Worm (Caenorhabditis elegans) whole organism, L3 larva: Measurements from ENCODE around the gene pitr-4.

Experiments
- R02D3.7 ChIP-seq: fragments of 150-350 bp; optimal IDR thresholded peaks from 2 replicates; lab custom pipeline; 2014; ENCODE audit warnings: missing biosample characterization, missing genetic modification characterization
- ZK546.5 ChIP-seq: sonication (generic microtip); optimal IDR thresholded peaks from 2 replicates; lab custom pipeline; 2017; ENCODE audit warnings: missing biosample characterization, missing genetic modification characterization
- aly-2 ChIP-seq: fragments of 150-350 bp; optimal IDR thresholded peaks from 2 replicates; lab custom pipeline; 2014; ENCODE audit warnings: missing biosample characterization, missing genetic modification characterization
- ceh-16 ChIP-seq: sonication (generic microtip); optimal IDR thresholded peaks from 2 replicates; lab custom pipeline; 2017; ENCODE audit warnings: missing biosample characterization, missing genetic modification characterization
- ceh-82 ChIP-seq: fragments of 150-350 bp; optimal IDR thresholded peaks from 2 replicates; lab custom pipeline; 2014; ENCODE audit warnings: missing biosample characterization, missing genetic modification characterization
- ceh-9 ChIP-seq: sonication (generic microtip); optimal IDR thresholded peaks from 2 replicates; lab custom pipeline; 2018; ENCODE audit warnings: missing biosample characterization, missing genetic modification characterization
- daf-12 ChIP-seq: fragments of 150-350 bp; optimal IDR thresholded peaks from 2 replicates; lab custom pipeline; 2014; ENCODE audit warnings: missing biosample characterization, missing genetic modification reagents, missing genetic modification characterization
- egl-27 ChIP-seq: sonication (generic microtip); optimal IDR thresholded peaks from 4 replicates; lab custom pipeline; 2017; ENCODE audit warnings: missing biosample characterization, missing genetic modification reagents, missing genetic modification characterization
- egl-5 ChIP-seq: fragments of 150-350 bp; optimal IDR thresholded peaks from 2 replicates; lab custom pipeline; 2017; ENCODE audit warnings: missing biosample characterization, missing genetic modification reagents, missing genetic modification characterization, inconsistent platforms
- elt-1 ChIP-seq: fragments of 150-350 bp; optimal IDR thresholded peaks from 2 replicates; lab custom pipeline; 2014; ENCODE audit warnings: missing biosample characterization, missing genetic modification characterization
- elt-2 ChIP-seq: sonication (generic microtip); optimal IDR thresholded peaks from 2 replicates; lab custom pipeline; 2016; ENCODE audit warnings: missing genetic modification reagents, mild to moderate bottlenecking, missing genetic modification characterization, missing compliant biosample characterization
- elt-3 ChIP-seq, 3 experiments: fragments of 150-350 bp in 1 of 3; sonication (generic microtip) in 2 of 3; optimal IDR thresholded peaks; 2 replicates in 2 of 3; 4 replicates in 1 of 3; lab custom pipeline; 2014 to 2017; ENCODE audit warnings: missing biosample characterization in 3 of 3, missing genetic modification characterization in 3 of 3
- eor-1 ChIP-seq, 2 experiments: fragments of 150-350 bp; optimal IDR thresholded peaks; 2 replicates each; lab custom pipeline; 2014 to 2018; ENCODE audit warnings: missing biosample characterization in 2 of 2, missing genetic modification characterization in 2 of 2
- fkh-10 ChIP-seq: sonication (generic microtip); optimal IDR thresholded peaks from 2 replicates; lab custom pipeline; 2017; ENCODE audit warnings: missing biosample characterization, missing genetic modification reagents, missing genetic modification characterization
- fkh-2 ChIP-seq: fragments of 150-350 bp; optimal IDR thresholded peaks from 2 replicates; lab custom pipeline; 2014; ENCODE audit warnings: missing biosample characterization, missing genetic modification reagents, missing genetic modification characterization
- fos-1 ChIP-seq: fragments of 150-350 bp; optimal IDR thresholded peaks from 2 replicates; lab custom pipeline; 2014; ENCODE audit warnings: missing biosample characterization, missing genetic modification characterization
- hmg-11 ChIP-seq: sonication (generic microtip); optimal IDR thresholded peaks from 2 replicates; lab custom pipeline; 2016; ENCODE audit warnings: missing genetic modification characterization, missing compliant biosample characterization
- lin-39 ChIP-seq: fragments of 150-350 bp; optimal IDR thresholded peaks from 2 replicates; lab custom pipeline; 2018; ENCODE audit warnings: missing biosample characterization, missing genetic modification reagents, missing genetic modification characterization
- lsy-12 ChIP-seq: sonication (generic microtip); optimal IDR thresholded peaks from 2 replicates; lab custom pipeline; 2016; ENCODE audit warnings: mild to moderate bottlenecking, missing genetic modification characterization, missing compliant biosample characterization
- mdl-1 ChIP-seq: fragments of 150-350 bp; optimal IDR thresholded peaks from 2 replicates; lab custom pipeline; 2014; ENCODE audit warnings: missing biosample characterization, missing genetic modification characterization
- mml-1 ChIP-seq: fragments of 150-350 bp; sonication (generic microtip); optimal IDR thresholded peaks from 3 replicates; lab custom pipeline; 2014; ENCODE audit warnings: missing biosample characterization, missing genetic modification characterization
- nfya-1 ChIP-seq: sonication (generic microtip); optimal IDR thresholded peaks from 2 replicates; lab custom pipeline; 2017; ENCODE audit warnings: missing genetic modification characterization, mild to moderate bottlenecking, missing compliant biosample characterization, antibody characterized with exemption, moderate library complexity; ENCODE audit not compliant: insufficient read depth
- nhr-11 ChIP-seq: fragments of 150-350 bp; optimal IDR thresholded peaks from 2 replicates; lab custom pipeline; 2014; ENCODE audit warnings: missing biosample characterization, missing genetic modification characterization
- nhr-12 ChIP-seq: fragments of 150-350 bp; optimal IDR thresholded peaks from 2 replicates; lab custom pipeline; 2014; ENCODE audit warnings: missing biosample characterization, missing genetic modification characterization
- nhr-237 ChIP-seq: fragments of 150-350 bp; optimal IDR thresholded peaks from 2 replicates; lab custom pipeline; 2014; ENCODE audit warnings: missing biosample characterization, missing genetic modification characterization
- nhr-28 ChIP-seq: fragments of 150-350 bp; optimal IDR thresholded peaks from 2 replicates; lab custom pipeline; 2014; ENCODE audit warnings: missing biosample characterization, missing genetic modification characterization
- nhr-43 ChIP-seq: sonication (generic microtip); optimal IDR thresholded peaks from 2 replicates; lab custom pipeline; 2016; ENCODE audit warnings: mild to moderate bottlenecking, missing genetic modification characterization, missing compliant biosample characterization; ENCODE audit not compliant: poor library complexity, severe bottlenecking
- nhr-67 ChIP-seq: fragments of 150-350 bp; optimal IDR thresholded peaks from 2 replicates; lab custom pipeline; 2014; ENCODE audit warnings: missing biosample characterization, missing genetic modification characterization
- nhr-76 ChIP-seq: fragments of 150-350 bp; sonication (generic microtip); optimal IDR thresholded peaks from 5 replicates; lab custom pipeline; 2014; ENCODE audit warnings: missing biosample characterization, missing genetic modification characterization
- nhr-77 ChIP-seq: fragments of 150-350 bp; optimal IDR thresholded peaks from 2 replicates; lab custom pipeline; 2014; ENCODE audit warnings: missing biosample characterization, missing genetic modification characterization
- pqm-1 ChIP-seq: fragments of 150-350 bp; optimal IDR thresholded peaks from 2 replicates; lab custom pipeline; 2017; ENCODE audit warnings: missing biosample characterization, missing genetic modification characterization, inconsistent platforms
- sea-2 ChIP-seq: fragments of 150-350 bp; sonication (generic microtip); optimal IDR thresholded peaks from 4 replicates; lab custom pipeline; 2014; ENCODE audit warnings: missing biosample characterization, missing genetic modification reagents, missing genetic modification characterization
- snpc-4 ChIP-seq: fragments of 150-350 bp; optimal IDR thresholded peaks from 2 replicates; lab custom pipeline; 2014; ENCODE audit warnings: missing biosample characterization, missing genetic modification characterization
- unc-39 ChIP-seq: sonication (generic microtip); optimal IDR thresholded peaks from 4 replicates; lab custom pipeline; 2017; ENCODE audit warnings: missing biosample characterization, missing genetic modification characterization
- zag-1 ChIP-seq: fragments of 150-350 bp; optimal IDR thresholded peaks from 2 replicates; lab custom pipeline; 2014; ENCODE audit warnings: missing biosample characterization, missing genetic modification characterization
- ztf-4 ChIP-seq: fragments of 150-350 bp; optimal IDR thresholded peaks from 2 replicates; lab custom pipeline; 2014; ENCODE audit warnings: missing biosample characterization, missing genetic modification characterization

Gene pitr-4

ce11 chrV:9703549-9703948, 42.1 kb upstream of the pitr-4 start:
- TF ChIP-seq ZK546.5 (tag; lab: Kevin White, UChicago) (no peak), hmg-11 (tag; lab: Kevin White, UChicago) (no peak), egl-27 (no peak), ceh-9 (tag; lab: Kevin White, UChicago) (no peak), nhr-43 (tag; lab: Kevin White, UChicago) (no peak), elt-2 (tag; lab: Kevin White, UChicago) (no peak), nhr-77 (tag; lab: Kevin White, UChicago) (no peak), nhr-12 (tag; lab: Kevin White, UChicago) (no peak), mdl-1 (tag; lab: Kevin White, UChicago) (no peak), aly-2 (tag; lab: Kevin White, UChicago) (no peak), unc-39 (tag; lab: Kevin White, UChicago) (no peak), R02D3.7 (no peak), nhr-76 (tag; lab: Kevin White, UChicago) (no peak), elt-3 (tag; optimal IDR thresholded peaks at IDR 0.05; lab: Kevin White, UChicago) (no peak), ceh-82 (no peak), zag-1 (tag; lab: Kevin White, UChicago) (no peak)
- TF ChIP-seq, all 47 proteins: peak for 0

- TF ChIP-seq elt-2 (tag; lab: Kevin White, UChicago) (no peak), sea-2 (no peak), nfya-1 (tag; lab: Kevin White, UChicago) (no peak), aly-2 (tag; lab: Kevin White, UChicago) (no peak), hmg-11 (tag; lab: Kevin White, UChicago) (no peak), nhr-43 (tag; lab: Kevin White, UChicago) (no peak), elt-1 (no peak), daf-12 (no peak), lin-39 (tag; lab: Kevin White, UChicago) (no peak), egl-27 (no peak)
Observed at ce11 chrV:9702755-9703154, 41.3 kb upstream of the pitr-4 start, which contains the start of gene xbx-6. Gene xbx-6 (plus strand): TSS chrV:9703055.

ce11 chrV:9701861-9702260, 40.4 kb upstream of the pitr-4 start:
- TF ChIP-seq pqm-1 (tag; lab: Kevin White, UChicago) (peak; percentile 32), lsy-12 (tag; lab: Kevin White, UChicago) (no peak), elt-2 (tag; lab: Kevin White, UChicago) (peak; percentile 70)

- peak; percentile 15 for TF ChIP-seq elt-2 (tag; lab: Kevin White, UChicago)
- TF ChIP-seq lsy-12 (tag; lab: Kevin White, UChicago), result no peak
Observed at ce11 chrV:9699216-9699615, 37.8 kb upstream of the pitr-4 start.

- no peak for TF ChIP-seq nhr-11 (tag; lab: Kevin White, UChicago)
Observed at ce11 chrV:9696715-9697114, 35.3 kb upstream of the pitr-4 start, which contains the start of gene her-1. Gene her-1 (plus strand): TSS chrV:9697015.

ce11 chrV:9692649-9693112, 31.3 kb upstream of the pitr-4 start, which contains the start of gene ZK287.7:
Gene ZK287.7 (plus strand): TSS chrV:9693062.
- TF ChIP-seq fkh-2 (tag; lab: Kevin White, UChicago), result no peak
- no peak for TF ChIP-seq nhr-11 (tag; lab: Kevin White, UChicago)
- no peak for TF ChIP-seq mml-1
- TF ChIP-seq nhr-43 (tag; lab: Kevin White, UChicago), result no peak

ce11 chrV:9692109-9692581, 30.7 kb upstream of the pitr-4 start, which contains the start of gene ztf-9:
Gene ztf-9 (minus strand): TSS chrV:9692159.
- TF ChIP-seq aly-2 (tag; lab: Kevin White, UChicago) (no peak), fkh-10 (peak; percentile 17), nfya-1 (tag; lab: Kevin White, UChicago) (peak; percentile 84), eor-1 (tag; optimal IDR thresholded peaks at IDR 0.05; lab: Kevin White, UChicago) (no peak), lin-39 (tag; lab: Kevin White, UChicago) (peak; percentile 59), nhr-67 (tag; lab: Kevin White, UChicago) (no peak), nhr-11 (tag; lab: Kevin White, UChicago) (no peak), egl-5 (peak; percentile 12), elt-1 (no peak), lsy-12 (tag; lab: Kevin White, UChicago) (no peak), elt-2 (tag; lab: Kevin White, UChicago) (peak; percentile 43), ceh-16 (tag; lab: Kevin White, UChicago) (no peak), fos-1 (tag; lab: Kevin White, UChicago) (no peak), nhr-28 (tag; lab: Kevin White, UChicago) (no peak), nhr-237 (tag; lab: Kevin White, UChicago) (no peak), hmg-11 (tag; lab: Kevin White, UChicago) (peak; percentile 45), nhr-77 (tag; lab: Kevin White, UChicago) (no peak), nhr-43 (tag; lab: Kevin White, UChicago) (no peak), fkh-2 (tag; lab: Kevin White, UChicago) (no peak), ceh-9 (tag; lab: Kevin White, UChicago) (no peak), nhr-12 (tag; lab: Kevin White, UChicago) (no peak), snpc-4 (tag; lab: Kevin White, UChicago) (peak; percentile 20), zag-1 (tag; lab: Kevin White, UChicago) (no peak), elt-3 (tag; optimal IDR thresholded peaks at IDR 0.05; lab: Kevin White, UChicago) (no peak), R02D3.7 (no peak), ztf-4 (tag; lab: Kevin White, UChicago) (no peak), daf-12 (no peak), ZK546.5 (tag; lab: Kevin White, UChicago) (no peak)
